Worm (Caenorhabditis elegans) whole organism, L4 larva: ENCODE results near the gene K06A9.1.

Source experiments
- D1046.2 ChIP-seq: fragments of 200-800 bp; sonication (Bioruptor generic); IDR thresholded peaks from 2 replicates; pipeline ENCODE4 v1.3.6; 2022; ENCODE audit warnings: missing genetic modification characterization, missing compliant biosample characterization
- F10B5.3 ChIP-seq: sonication (generic microtip); optimal IDR thresholded peaks from 2 replicates; lab custom pipeline; 2016; ENCODE audit warnings: mild to moderate bottlenecking, missing genetic modification characterization, missing compliant biosample characterization
- F26F4.8 ChIP-seq: fragments of 200-800 bp; sonication (Bioruptor generic); conservative IDR thresholded peaks from 2 replicates; pipeline ENCODE4 v1.3.6; 2022; ENCODE audit warnings: missing genetic modification characterization, missing compliant biosample characterization
- ama-1 ChIP-seq: fragments of 150-350 bp; optimal IDR thresholded peaks from 2 replicates; lab custom pipeline; 2014; ENCODE audit warnings: inconsistent platforms, mixed read lengths
- ces-1 ChIP-seq: fragments of 150-350 bp; sonication (generic microtip); optimal IDR thresholded peaks from 4 replicates; lab custom pipeline; 2014; ENCODE audit warnings: missing biosample characterization, missing genetic modification reagents, missing genetic modification characterization
- hlh-30 ChIP-seq: sonication (generic microtip); optimal IDR thresholded peaks from 2 replicates; lab custom pipeline; 2017; ENCODE audit warnings: antibody characterized with exemption, mild to moderate bottlenecking, missing genetic modification characterization, missing compliant biosample characterization; ENCODE audit not compliant: insufficient read depth
- jun-1 ChIP-seq: fragments of 150-350 bp; optimal IDR thresholded peaks from 2 replicates; lab custom pipeline; 2014; ENCODE audit warnings: missing biosample characterization, missing genetic modification reagents, missing genetic modification characterization
- lim-7 ChIP-seq: fragments of 200-800 bp; sonication (Bioruptor generic); IDR thresholded peaks from 2 replicates; pipeline ENCODE4 v1.3.6; 2022; ENCODE audit warnings: missing genetic modification characterization, missing compliant biosample characterization
- lin-13 ChIP-seq: fragments of 150-350 bp; optimal IDR thresholded peaks from 2 replicates; lab custom pipeline; 2014; ENCODE audit warnings: missing biosample characterization, missing genetic modification reagents, missing genetic modification characterization
- skn-1 ChIP-seq: fragments of 150-350 bp; optimal IDR thresholded peaks from 2 replicates; lab custom pipeline; 2014; ENCODE audit warnings: missing biosample characterization, missing genetic modification characterization
- ztf-7 ChIP-seq: fragments of 150-350 bp; optimal IDR thresholded peaks from 2 replicates; lab custom pipeline; 2014; ENCODE audit warnings: missing biosample characterization, missing genetic modification characterization

DNA sequence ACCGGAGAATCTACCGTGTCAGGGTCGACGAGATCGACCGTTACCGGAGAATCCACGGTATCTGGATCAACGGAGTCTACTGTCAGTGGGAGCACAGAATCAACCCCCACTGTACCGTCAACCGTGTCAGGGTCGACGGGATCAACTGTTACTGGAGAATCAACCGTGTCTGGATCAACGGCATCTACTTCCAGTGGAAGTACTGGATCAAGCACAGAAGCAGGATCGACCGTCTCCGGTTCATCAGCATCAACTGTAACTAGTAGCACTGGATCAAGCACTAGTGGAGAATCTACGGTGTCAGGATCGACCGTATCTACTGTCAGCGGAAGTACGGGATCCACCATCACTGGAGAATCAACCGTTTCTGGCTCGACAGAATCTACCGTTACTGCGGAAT lies 24.6 kb downstream of the K06A9.1 start, which contains the start of gene H02F09.2:
- no peak for TF ChIP-seq ces-1
- no peak for TF ChIP-seq hlh-30 (tag; lab: Kevin White, UChicago)
- TF ChIP-seq lin-13 = no peak
- TF ChIP-seq F10B5.3 (tag; lab: Kevin White, UChicago) = no peak
- TF ChIP-seq F26F4.8 (GFP tag; lab: Robert Waterston, UW) = no peak
- no peak for TF ChIP-seq D1046.2 (GFP tag; lab: Robert Waterston, UW)
- TF ChIP-seq jun-1 (tag; lab: Kevin White, UChicago) = no peak
- TF ChIP-seq ama-1 (lab: Kevin White, UChicago) = no peak
- TF ChIP-seq lim-7 (GFP tag; lab: Robert Waterston, UW) = no peak
- no peak for TF ChIP-seq ztf-7 (tag; lab: Kevin White, UChicago)
- TF ChIP-seq skn-1 (tag; lab: Kevin White, UChicago) = no peak
